Fruit fly (Drosophila melanogaster): ENCODE measurements around the gene epsilonCOP.
A peak's percentile ranks its signal among the peaks of the same experiment; 100 is the strongest.

epsilonCOP gene

dm6 chr2L:6488676-6489140 is at the start of gene epsilonCOP, which contains the start of gene KFase:
Gene epsilonCOP (plus strand): TSS chr2L:6489090.
Gene KFase (minus strand): TSS chr2L:6488756.
- peak; percentile 45 for TF ChIP-seq CG10631 (GFP tag; optimal IDR thresholded peaks at IDR 0.05)
- peak; percentile 2 for TF ChIP-seq CG8632 (GFP tag; optimal IDR thresholded peaks at IDR 0.05)
- no peak for TF ChIP-seq Eip75B (GFP tag; optimal IDR thresholded peaks at IDR 0.05)
- no peak for TF ChIP-seq CG8119 (GFP tag; IDR thresholded peaks at IDR 0.05)
- TF ChIP-seq pdm3 (GFP tag; optimal IDR thresholded peaks at IDR 0.05): peak; percentile 57
- peak; percentile 22 for TF ChIP-seq CG6792 (GFP tag; optimal IDR thresholded peaks at IDR 0.05)
- peak; percentile 22 for TF ChIP-seq CG3032 (tag; optimal IDR thresholded peaks at IDR 0.05)
- peak; percentile 22 for TF ChIP-seq dsx (GFP tag; optimal IDR thresholded peaks at IDR 0.05; ENCODE audit: poor library complexity, severe bottlenecking)
- TF ChIP-seq Lpt (GFP tag; optimal IDR thresholded peaks at IDR 0.05): no peak
- TF ChIP-seq Sox102F (GFP tag; optimal IDR thresholded peaks at IDR 0.05): no peak
- no peak for TF ChIP-seq svp (GFP tag)
- peak; percentile 36 for TF ChIP-seq achi (GFP tag; optimal IDR thresholded peaks at IDR 0.05)
- TF ChIP-seq Blimp-1 (GFP tag; optimal IDR thresholded peaks at IDR 0.05): no peak
- TF ChIP-seq lz (GFP tag; optimal IDR thresholded peaks at IDR 0.05): peak; percentile 47
- peak; percentile 41 for TF ChIP-seq CG34406 (GFP tag; optimal IDR thresholded peaks at IDR 0.05)
- TF ChIP-seq CG31627 (GFP tag; optimal IDR thresholded peaks at IDR 0.05): peak; percentile 50
- peak; percentile 45 for TF ChIP-seq topi (GFP tag; optimal IDR thresholded peaks at IDR 0.05)
- TF ChIP-seq esn (GFP tag; optimal IDR thresholded peaks at IDR 0.05): peak; percentile 63
- peak; percentile 64 for TF ChIP-seq cyc (GFP tag; optimal IDR thresholded peaks at IDR 0.05)
- TF ChIP-seq OdsH (GFP tag; optimal IDR thresholded peaks at IDR 0.05): peak; percentile 59
- peak; percentile 67 for TF ChIP-seq CG3919 (GFP tag; optimal IDR thresholded peaks at IDR 0.05)
- peak; percentile 19 for TF ChIP-seq CG32006 (GFP tag; optimal IDR thresholded peaks at IDR 0.05)
- peak; percentile 57 for TF ChIP-seq Hr39 (GFP tag; optimal IDR thresholded peaks at IDR 0.05)
- peak; percentile 8 for TF ChIP-seq Sox15 (GFP tag; optimal IDR thresholded peaks at IDR 0.05)
- TF ChIP-seq CG9139 (GFP tag; optimal IDR thresholded peaks at IDR 0.05): no peak
- TF ChIP-seq Hr4 (GFP tag; optimal IDR thresholded peaks at IDR 0.05): no peak
- peak; percentile 23 for TF ChIP-seq Ets21C (GFP tag; optimal IDR thresholded peaks at IDR 0.05)
- 0 out of 3 replicates have a peak, but pooled peaks have one; percentile 47 for TF ChIP-seq CG6163 (GFP tag; IDR thresholded peaks at IDR 0.05)
- TF ChIP-seq CG1621 (tag; optimal IDR thresholded peaks at IDR 0.05): peak; percentile 31
- peak; percentile 84 for TF ChIP-seq Eip78C (GFP tag)
- TF ChIP-seq Sox14 (GFP tag; optimal IDR thresholded peaks at IDR 0.05): no peak
- TF ChIP-seq fkh (GFP tag; optimal IDR thresholded peaks at IDR 0.05): peak; percentile 69

dm6 chr2L:6447581-6448333 is 41.1 kb upstream of the epsilonCOP start:
- peak; percentile 61 for TF ChIP-seq dsx (GFP tag; optimal IDR thresholded peaks at IDR 0.05; ENCODE audit: poor library complexity, severe bottlenecking)
- TF ChIP-seq lz (GFP tag; optimal IDR thresholded peaks at IDR 0.05): no peak
- TF ChIP-seq Lpt (GFP tag; optimal IDR thresholded peaks at IDR 0.05): peak; percentile 20
- no peak for TF ChIP-seq Smox (GFP tag; optimal IDR thresholded peaks at IDR 0.05)
- no peak for TF ChIP-seq CG3032 (tag; optimal IDR thresholded peaks at IDR 0.05)
- peak; percentile 22 for TF ChIP-seq CG9139 (GFP tag; optimal IDR thresholded peaks at IDR 0.05)
- TF ChIP-seq ss (GFP tag; optimal IDR thresholded peaks at IDR 0.05): peak in 1 of 2 experiments; percentile 70
- no peak for TF ChIP-seq Sox15 (GFP tag; optimal IDR thresholded peaks at IDR 0.05)
- peak; percentile 56 for TF ChIP-seq Eip78C (GFP tag)
- no peak for TF ChIP-seq topi (GFP tag; optimal IDR thresholded peaks at IDR 0.05)
- TF ChIP-seq CG6854 (GFP tag; optimal IDR thresholded peaks at IDR 0.05): peak; percentile 33
- TF ChIP-seq cyc (GFP tag; optimal IDR thresholded peaks at IDR 0.05): no peak
- peak; percentile 96 for TF ChIP-seq svp (GFP tag)
- TF ChIP-seq Sox14 (GFP tag; optimal IDR thresholded peaks at IDR 0.05): no peak
- peak; percentile 28 for TF ChIP-seq net (GFP tag; optimal IDR thresholded peaks at IDR 0.05)
- TF ChIP-seq CG3919 (GFP tag; optimal IDR thresholded peaks at IDR 0.05): no peak
- TF ChIP-seq CG6163 (GFP tag; IDR thresholded peaks at IDR 0.05): peak; percentile 55; the same call in 1 of the 3 replicates
- TF ChIP-seq CG6808 (GFP tag; optimal IDR thresholded peaks at IDR 0.05): peak; percentile 53
- no peak for TF ChIP-seq CG10669 (GFP tag; optimal IDR thresholded peaks at IDR 0.05)
- TF ChIP-seq CG11762 (GFP tag; optimal IDR thresholded peaks at IDR 0.05; ENCODE audit: insufficient read depth): no peak
- TF ChIP-seq Hr4 (GFP tag; optimal IDR thresholded peaks at IDR 0.05): no peak
- no peak; the same call in 2 of the 3 replicates for TF ChIP-seq eg (GFP tag; IDR thresholded peaks at IDR 0.05)
- peak; percentile 67 for TF ChIP-seq CG1621 (tag; optimal IDR thresholded peaks at IDR 0.05)
- no peak for TF ChIP-seq CG7368 (GFP tag; optimal IDR thresholded peaks at IDR 0.05)
- TF ChIP-seq CG11902 (GFP tag; optimal IDR thresholded peaks at IDR 0.05): no peak
- TF ChIP-seq dac (GFP tag; optimal IDR thresholded peaks at IDR 0.05): no peak
- TF ChIP-seq fd85E (GFP tag; optimal IDR thresholded peaks at IDR 0.05): no peak
- peak; percentile 15 for TF ChIP-seq esn (GFP tag; optimal IDR thresholded peaks at IDR 0.05)
- TF ChIP-seq CG32006 (GFP tag; optimal IDR thresholded peaks at IDR 0.05): no peak
- TF ChIP-seq CG6276 (GFP tag; optimal IDR thresholded peaks at IDR 0.05): peak; percentile 54
- no peak for TF ChIP-seq CG11294 (GFP tag; IDR thresholded peaks at IDR 0.05)
- TF ChIP-seq fkh (GFP tag; optimal IDR thresholded peaks at IDR 0.05): peak; percentile 65
